ENCODE assay signal across 3 worm cellular contexts in the genomic region with DNA sequence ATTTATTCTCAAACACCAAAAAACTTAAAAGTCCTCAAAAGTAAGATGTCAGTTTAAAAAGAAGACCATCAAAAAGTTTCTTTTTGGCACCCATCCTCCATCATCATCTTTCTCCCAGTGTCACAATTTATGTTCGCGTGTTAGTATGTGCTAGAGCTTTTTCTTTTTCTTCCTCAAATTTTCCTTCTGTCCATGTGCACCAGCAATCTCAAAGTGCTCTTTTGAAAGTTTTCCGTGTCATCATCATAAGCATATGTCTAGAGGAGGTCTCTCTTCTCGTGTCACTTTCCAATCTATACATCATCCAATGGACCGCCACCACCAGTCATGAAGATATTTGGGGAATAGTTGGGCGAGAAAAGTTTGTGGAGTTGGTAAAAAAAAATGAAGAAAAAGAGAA.
TF ChIP-seq lines count a peak whose summit lies in the region.

No protein-coding gene starts in this region.

TF ChIP-seq in whole organism, L1 larva, 84 proteins besides CTCF, POLR2A, EP300 and RAD21:
- TF ChIP-seq blmp-1 (tag; optimal IDR thresholded peaks at IDR 0.05; lab: Kevin White, UChicago) (no peak), sptf-1 (tag; optimal IDR thresholded peaks at IDR 0.05; lab: Kevin White, UChicago) (no peak), lin-14 (GFP tag; optimal IDR thresholded peaks at IDR 0.05; lab: Kevin White, UChicago) (peak; percentile 52), aha-1 (tag; optimal IDR thresholded peaks at IDR 0.05; lab: Kevin White, UChicago) (no peak), aly-2 (tag; optimal IDR thresholded peaks at IDR 0.05; lab: Kevin White, UChicago) (no peak), alr-1 (tag; optimal IDR thresholded peaks at IDR 0.05; lab: Kevin White, UChicago; ENCODE audit: borderline replicate concordance) (no peak), hlh-17 (GFP tag; optimal IDR thresholded peaks at IDR 0.05; lab: Kevin White, UChicago; ENCODE audit: borderline replicate concordance) (no peak), snu-23 (GFP tag; optimal IDR thresholded peaks at IDR 0.05; lab: Kevin White, UChicago) (no peak), mab-9 (GFP tag; IDR thresholded peaks at IDR 0.05; lab: Robert Waterston, UW) (0 out of 2 replicates have a peak, but pooled peaks have one; percentile 14), ama-1 (optimal IDR thresholded peaks at IDR 0.05; lab: Kevin White, UChicago) (no peak), lir-3 (tag; optimal IDR thresholded peaks at IDR 0.05; lab: Kevin White, UChicago; ENCODE audit: poor library complexity) (no peak)

TF ChIP-seq in whole organism, L2 larva, 48 proteins besides CTCF, POLR2A, EP300 and RAD21:
- TF ChIP-seq egl-27 (tag; optimal IDR thresholded peaks at IDR 0.05; lab: Kevin White, UChicago) (no peak), mab-5 (tag; optimal IDR thresholded peaks at IDR 0.05; lab: Kevin White, UChicago) (no peak), nhr-129 (tag; optimal IDR thresholded peaks at IDR 0.05; lab: Kevin White, UChicago) (peak; percentile 18), aly-2 (tag; optimal IDR thresholded peaks at IDR 0.05; lab: Kevin White, UChicago) (no peak), elt-1 (tag; optimal IDR thresholded peaks at IDR 0.05; lab: Kevin White, UChicago) (no peak), C34F6.9 (tag; optimal IDR thresholded peaks at IDR 0.05; lab: Kevin White, UChicago) (peak; percentile 16), nhr-11 (tag; optimal IDR thresholded peaks at IDR 0.05; lab: Kevin White, UChicago) (no peak), nhr-23 (tag; optimal IDR thresholded peaks at IDR 0.05; lab: Kevin White, UChicago) (no peak)

TF ChIP-seq in whole organism, L4 larva, 104 proteins besides CTCF, POLR2A, EP300 and RAD21:
- TF ChIP-seq egl-43 (GFP tag; IDR thresholded peaks at IDR 0.05; lab: Robert Waterston, UW) (no peak), mep-1 (tag; optimal IDR thresholded peaks at IDR 0.05; lab: Kevin White, UChicago) (no peak), madf-9 (GFP tag; conservative IDR thresholded peaks at IDR 0.05; lab: Robert Waterston, UW) (no peak), unc-62 (GFP tag; optimal IDR thresholded peaks at IDR 0.05 in 1 of 2; lab: Kevin White, UChicago) (peak in 1 of 2 experiments; percentile 22), unc-62 (tag; optimal IDR thresholded peaks at IDR 0.05; lab: Kevin White, UChicago) (no peak), hlh-30 (tag; optimal IDR thresholded peaks at IDR 0.05; lab: Kevin White, UChicago; ENCODE audit: insufficient read depth) (peak; percentile 55)
